Fruit fly (Drosophila melanogaster): Measurements from ENCODE around the gene Obp83ef.

Obp83ef gene

DNA sequence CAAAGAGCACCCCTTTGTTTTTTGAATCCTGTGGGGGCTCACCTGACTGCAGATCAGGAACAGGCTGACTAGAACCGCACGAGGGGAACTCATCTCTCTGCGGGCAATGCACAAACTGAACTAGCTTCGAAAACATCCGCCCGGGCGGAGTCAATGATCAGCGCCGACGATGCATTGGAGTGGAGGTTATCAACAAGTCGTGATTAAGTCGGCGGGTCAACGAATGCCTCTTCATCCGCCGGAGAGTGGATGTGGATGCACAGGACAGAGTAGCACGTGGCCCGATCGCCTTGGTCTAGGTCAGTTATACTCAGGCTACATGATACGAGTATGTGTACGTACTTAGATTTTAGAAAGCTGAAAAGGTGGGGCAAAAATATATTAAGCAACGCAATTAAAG is at the start of gene Obp83ef:
Gene Obp83ef, minus strand, starts transcription at position 119 of the 400 bp plus-strand sequence.
- no peak for TF ChIP-seq Dll (optimal IDR thresholded peaks at IDR 0.05)
- TF ChIP-seq CG8478 (optimal IDR thresholded peaks at IDR 0.05): no peak
- no peak for TF ChIP-seq usp (GFP tag; optimal IDR thresholded peaks at IDR 0.05)
- peak in 1 of 2 experiments; percentile 52 for TF ChIP-seq EcR (GFP tag; optimal IDR thresholded peaks at IDR 0.05)

DNA sequence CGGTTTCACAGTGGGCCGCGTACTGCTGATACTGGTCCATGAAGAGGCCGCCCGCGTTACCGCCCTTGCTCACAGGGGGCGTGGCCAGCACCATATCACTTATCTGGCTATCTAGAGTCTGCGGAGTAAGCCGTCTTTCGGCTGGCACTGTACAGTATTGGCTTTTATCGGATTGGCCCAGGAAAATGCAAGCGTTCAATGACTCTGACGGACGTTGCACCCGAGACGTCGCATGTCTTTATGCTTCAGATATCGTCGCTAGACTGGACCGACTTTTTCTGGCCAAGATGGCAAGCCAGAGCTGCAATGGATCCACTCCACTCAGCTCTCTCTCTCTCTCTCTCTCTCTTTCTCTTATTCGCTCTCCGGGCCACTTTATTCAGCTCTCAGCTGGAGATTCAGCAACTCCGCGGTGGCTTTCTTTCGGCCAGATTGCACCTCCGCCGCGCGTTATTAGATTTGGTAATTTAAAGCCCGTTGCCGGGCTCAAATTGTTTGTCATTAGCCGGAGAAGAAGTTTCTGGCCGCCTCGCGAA is 46.2 kb upstream of the Obp83ef start, which contains the start of gene CG31559:
Gene CG31559, minus strand, starts transcription at position 273 of the 536 bp plus-strand sequence.
- TF ChIP-seq psq (optimal IDR thresholded peaks at IDR 0.05) (no peak), EcR (GFP tag; optimal IDR thresholded peaks at IDR 0.05) (peak in 1 of 2 experiments; percentile 61)

DNA sequence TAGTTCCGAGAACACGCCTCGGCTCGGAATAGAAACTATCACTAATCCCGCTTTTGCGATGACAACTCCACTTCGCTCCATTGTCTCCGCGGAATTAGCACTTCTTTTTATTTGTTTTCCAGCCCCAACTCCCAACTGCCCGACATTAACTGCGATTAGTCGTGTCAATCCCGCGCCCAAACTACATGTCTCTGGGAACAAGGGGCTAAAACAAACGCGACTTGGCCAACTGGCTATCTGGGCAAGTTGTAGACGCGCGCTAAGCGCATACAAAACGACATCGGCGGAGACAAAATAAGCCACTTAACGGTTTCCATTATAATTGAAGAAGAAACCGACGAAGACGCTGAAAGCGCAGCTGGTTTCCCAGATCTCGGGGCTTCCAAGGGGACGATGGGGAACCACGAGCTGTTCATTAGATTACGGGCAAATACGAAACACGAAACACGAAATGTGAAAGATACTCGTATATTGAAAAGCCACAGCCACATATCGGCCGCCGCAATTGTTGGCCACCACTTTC is 44.0 kb upstream of the Obp83ef start:
- no peak for TF ChIP-seq psq (optimal IDR thresholded peaks at IDR 0.05)
- TF ChIP-seq CG8478 (optimal IDR thresholded peaks at IDR 0.05): no peak
- no peak for TF ChIP-seq pan (optimal IDR thresholded peaks at IDR 0.05)
- TF ChIP-seq EcR (GFP tag; optimal IDR thresholded peaks at IDR 0.05): no peak
- TF ChIP-seq Dll (optimal IDR thresholded peaks at IDR 0.05): no peak
- TF ChIP-seq usp (GFP tag; optimal IDR thresholded peaks at IDR 0.05): no peak

DNA sequence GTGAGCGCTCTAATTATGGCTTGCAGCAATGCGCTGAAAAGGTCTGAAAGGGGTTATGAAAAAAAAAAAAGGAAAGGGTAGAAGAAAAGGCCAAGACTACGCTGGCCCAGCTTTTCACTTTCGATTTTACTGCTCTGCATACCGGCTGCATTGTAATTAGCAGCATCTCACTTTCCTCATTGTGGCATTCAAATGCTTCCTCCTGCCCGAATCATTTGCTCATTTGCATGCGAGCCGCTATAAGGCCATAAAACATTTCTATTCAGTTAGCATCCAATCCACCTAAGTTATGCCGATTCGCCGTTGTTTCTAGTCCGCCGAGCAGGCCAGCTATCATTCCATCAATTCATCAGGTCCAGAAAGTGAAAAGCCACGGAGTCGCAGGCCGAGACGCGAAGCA is 42.7 kb upstream of the Obp83ef start:
- TF ChIP-seq EcR (GFP tag; optimal IDR thresholded peaks at IDR 0.05) (no peak), CG8478 (optimal IDR thresholded peaks at IDR 0.05) (no peak), pan (optimal IDR thresholded peaks at IDR 0.05) (no peak), psq (optimal IDR thresholded peaks at IDR 0.05) (no peak), usp (GFP tag; optimal IDR thresholded peaks at IDR 0.05) (no peak), Dll (optimal IDR thresholded peaks at IDR 0.05) (no peak)

DNA sequence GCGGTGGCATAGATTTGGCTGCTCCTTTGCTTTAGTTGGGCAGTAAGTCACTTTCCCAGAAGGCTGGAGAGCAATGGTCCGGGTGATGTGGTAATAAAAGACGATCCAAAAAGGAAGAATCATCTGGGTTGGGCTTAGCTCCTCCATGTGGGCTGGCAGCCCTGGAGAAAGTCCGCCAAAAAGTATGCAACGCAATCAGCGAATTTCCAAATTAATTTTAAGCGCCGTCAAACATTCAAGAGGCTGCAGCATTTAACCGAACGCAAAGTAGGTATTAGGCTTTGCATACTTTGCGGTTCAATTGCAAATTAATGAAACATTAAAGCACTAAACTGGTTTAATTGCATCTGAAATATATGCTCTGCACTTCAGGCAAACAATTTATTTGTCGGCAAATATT is 38.8 kb upstream of the Obp83ef start:
- TF ChIP-seq usp (GFP tag; optimal IDR thresholded peaks at IDR 0.05): no peak
- TF ChIP-seq psq (optimal IDR thresholded peaks at IDR 0.05): no peak
- TF ChIP-seq CG8478 (optimal IDR thresholded peaks at IDR 0.05): no peak
- TF ChIP-seq Dll (optimal IDR thresholded peaks at IDR 0.05): no peak
- no peak for TF ChIP-seq EcR (GFP tag; optimal IDR thresholded peaks at IDR 0.05)
- no peak for TF ChIP-seq pan (optimal IDR thresholded peaks at IDR 0.05)

DNA sequence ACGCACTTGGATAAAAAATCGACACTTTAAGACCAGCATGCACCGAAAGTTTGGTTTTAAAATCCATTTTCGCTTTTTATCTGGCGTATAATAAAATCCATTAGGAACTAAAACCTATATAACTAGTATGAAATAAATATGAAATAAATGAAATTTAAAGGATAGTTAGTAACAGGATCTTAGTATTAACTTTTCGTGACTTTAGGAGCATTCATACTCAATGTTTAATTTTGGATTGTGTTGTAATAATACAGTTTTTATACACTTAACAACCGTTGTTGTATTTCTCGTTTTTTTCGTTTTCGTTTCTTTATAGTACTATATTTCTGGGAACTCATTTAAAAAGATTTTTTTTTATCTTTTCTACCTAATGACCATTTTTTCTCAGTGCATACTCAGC is 38.3 kb upstream of the Obp83ef start:
- TF ChIP-seq EcR (GFP tag; optimal IDR thresholded peaks at IDR 0.05): no peak
- TF ChIP-seq CG8478 (optimal IDR thresholded peaks at IDR 0.05): no peak
- TF ChIP-seq usp (GFP tag; optimal IDR thresholded peaks at IDR 0.05): no peak
- no peak for TF ChIP-seq Dll (optimal IDR thresholded peaks at IDR 0.05)
- TF ChIP-seq pan (optimal IDR thresholded peaks at IDR 0.05): no peak
- no peak for TF ChIP-seq psq (optimal IDR thresholded peaks at IDR 0.05)

DNA sequence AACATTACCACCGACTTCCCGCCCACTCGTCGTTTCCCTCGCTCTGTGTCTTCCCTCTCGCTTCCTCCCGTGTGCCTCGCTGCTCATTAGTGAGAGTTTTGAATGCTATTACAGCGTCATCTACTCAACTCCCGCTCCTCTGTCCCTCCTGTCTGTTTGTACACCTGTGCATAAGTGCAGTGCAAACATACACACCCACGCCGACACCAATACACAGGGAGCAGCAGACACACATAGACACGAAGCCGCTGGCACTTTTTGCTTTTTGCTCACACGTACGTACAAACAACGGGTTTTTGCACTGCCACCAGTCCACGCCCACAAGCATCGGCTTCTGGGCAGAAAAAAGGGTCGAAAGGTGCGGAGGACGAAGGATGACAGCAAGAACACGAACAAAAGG is 30.9 kb upstream of the Obp83ef start:
- TF ChIP-seq pan (optimal IDR thresholded peaks at IDR 0.05) (no peak), usp (GFP tag; optimal IDR thresholded peaks at IDR 0.05) (no peak)

DNA sequence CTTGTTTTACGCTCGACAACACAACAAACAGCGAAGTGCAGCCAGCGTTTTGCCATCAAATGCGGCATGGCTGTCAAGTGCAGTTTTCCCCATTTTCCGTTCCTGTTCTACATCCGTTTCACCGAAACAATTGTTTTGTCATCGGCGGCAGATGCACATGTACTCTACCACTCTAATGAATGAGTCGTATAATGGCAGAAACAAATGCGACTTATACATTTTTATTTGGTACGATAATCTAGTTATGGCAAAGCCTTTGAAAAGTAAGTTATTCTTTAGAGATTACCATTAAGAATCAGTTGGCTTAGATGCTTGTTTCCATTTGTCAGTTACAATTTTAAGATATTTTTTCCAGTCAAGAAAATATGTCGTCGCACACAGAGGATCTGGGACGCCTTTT is 11.5 kb upstream of the Obp83ef start, which contains the start of gene Vha14-2:
Gene Vha14-2, plus strand, starts transcription at position 301 of the 400 bp plus-strand sequence.
- TF ChIP-seq pan (optimal IDR thresholded peaks at IDR 0.05): no peak
- no peak for TF ChIP-seq usp (GFP tag; optimal IDR thresholded peaks at IDR 0.05)
- TF ChIP-seq Dll (optimal IDR thresholded peaks at IDR 0.05): no peak
- no peak for TF ChIP-seq psq (optimal IDR thresholded peaks at IDR 0.05)
- TF ChIP-seq CG8478 (optimal IDR thresholded peaks at IDR 0.05): no peak

DNA sequence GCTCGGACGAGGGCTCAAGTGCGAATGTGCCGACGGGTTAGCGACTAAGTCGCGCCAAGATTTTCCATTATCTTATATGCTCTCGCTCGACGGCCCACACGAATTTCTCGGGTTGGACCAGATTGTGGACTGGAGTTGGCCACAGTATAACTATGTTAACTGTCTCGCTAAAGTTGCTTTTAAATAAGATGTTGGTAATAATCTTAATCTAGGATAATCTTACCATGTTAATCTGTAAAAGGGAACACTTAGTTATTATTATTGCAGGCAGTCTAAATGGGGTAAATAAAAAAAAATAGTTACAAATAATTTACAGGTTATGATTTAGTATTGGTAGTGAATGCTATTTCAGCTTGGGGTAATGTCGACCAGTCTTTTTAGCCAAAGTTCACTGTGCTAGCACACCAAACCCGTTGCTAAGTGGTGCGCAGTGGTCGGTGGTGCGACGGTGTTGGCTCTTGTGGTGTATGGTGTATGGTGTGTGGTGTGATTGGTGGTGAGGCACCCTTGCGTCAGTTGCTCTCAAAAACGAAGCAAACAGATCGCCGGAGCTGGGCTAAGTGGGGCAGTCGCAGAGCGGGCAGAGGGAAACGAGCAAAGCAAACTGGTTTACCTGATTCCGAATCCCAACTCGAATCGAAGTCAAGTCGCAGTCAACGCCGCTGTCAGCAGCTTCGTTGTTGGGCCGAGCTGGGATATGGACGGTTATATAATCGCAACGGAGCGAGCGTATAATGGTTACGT is 1.6 kb upstream of the Obp83ef start, which contains the start of gene Obp83g:
Gene Obp83g, minus strand, starts transcription at position 51 of the 744 bp plus-strand sequence.
- TF ChIP-seq Dll (optimal IDR thresholded peaks at IDR 0.05) (peak; percentile 46), CG8478 (optimal IDR thresholded peaks at IDR 0.05) (no peak)

DNA sequence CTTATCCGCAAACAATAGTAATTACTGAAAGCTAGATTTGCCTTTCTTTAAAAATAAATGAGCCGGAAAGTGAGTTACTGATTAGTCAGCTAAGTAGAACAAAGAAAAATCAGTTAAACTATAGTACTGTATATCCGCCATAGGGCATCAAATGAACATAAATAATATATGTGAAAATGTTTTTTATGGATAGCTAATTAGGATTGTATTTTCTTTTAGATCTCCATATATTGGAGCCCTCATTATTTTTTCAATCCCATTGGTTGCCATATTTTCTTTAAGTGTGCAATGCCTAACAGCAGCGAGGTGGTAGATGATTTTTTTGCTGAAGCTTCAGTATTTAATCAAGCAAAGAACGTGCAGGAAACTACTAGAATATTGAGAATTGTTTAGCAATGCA is 3.0 kb downstream of the Obp83ef start, which contains the start of gene Obp83cd:
Gene Obp83cd, plus strand, starts transcription at position 343 of the 400 bp plus-strand sequence.
- no peak for TF ChIP-seq EcR (GFP tag; optimal IDR thresholded peaks at IDR 0.05)
- no peak for TF ChIP-seq psq (optimal IDR thresholded peaks at IDR 0.05)

DNA sequence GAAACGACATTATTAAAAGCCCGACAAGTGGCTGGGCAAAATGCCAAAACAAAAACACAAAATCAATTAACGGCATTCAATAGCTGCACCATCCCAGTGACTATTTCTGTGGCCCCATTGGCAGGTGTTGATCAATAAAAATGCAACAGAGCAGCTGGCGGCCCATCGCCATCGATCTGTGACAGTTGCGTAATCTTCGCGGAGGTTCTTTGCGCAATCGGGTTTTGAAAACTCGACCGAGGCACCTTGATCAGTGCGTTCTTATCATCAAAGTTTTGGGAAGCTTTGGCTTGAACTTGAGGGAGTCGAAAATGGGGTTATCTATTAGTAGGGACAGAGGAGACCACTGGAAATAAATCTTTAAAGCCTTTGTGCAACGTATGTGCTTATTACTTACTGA is 3.5 kb downstream of the Obp83ef start:
- no peak for TF ChIP-seq usp (GFP tag; optimal IDR thresholded peaks at IDR 0.05)
- TF ChIP-seq EcR (GFP tag; optimal IDR thresholded peaks at IDR 0.05): no peak
- no peak for TF ChIP-seq CG8478 (optimal IDR thresholded peaks at IDR 0.05)
- TF ChIP-seq pan (optimal IDR thresholded peaks at IDR 0.05): no peak
- no peak for TF ChIP-seq Dll (optimal IDR thresholded peaks at IDR 0.05)
- no peak for TF ChIP-seq psq (optimal IDR thresholded peaks at IDR 0.05)

DNA sequence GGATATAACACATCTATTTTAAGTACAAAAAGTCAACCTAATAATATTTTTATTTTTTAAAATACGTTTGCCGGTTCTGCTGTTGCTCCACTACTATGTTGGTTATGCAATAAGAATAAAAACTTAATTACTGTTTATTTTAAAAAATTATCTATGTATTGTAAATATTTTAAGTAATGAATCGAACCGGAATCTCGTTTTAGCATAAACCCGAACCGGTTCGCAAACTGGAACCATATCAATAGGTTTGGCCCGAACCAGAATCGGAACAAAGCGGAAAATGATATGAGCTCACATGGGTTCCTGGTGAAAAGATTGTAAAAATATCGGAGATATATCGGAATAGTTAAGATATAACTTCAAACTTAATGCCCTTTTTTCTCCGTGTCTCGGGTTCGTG is 4.1 kb downstream of the Obp83ef start:
- TF ChIP-seq CG8478 (optimal IDR thresholded peaks at IDR 0.05) (no peak), usp (GFP tag; optimal IDR thresholded peaks at IDR 0.05) (no peak), psq (optimal IDR thresholded peaks at IDR 0.05) (no peak), Dll (optimal IDR thresholded peaks at IDR 0.05) (no peak), pan (optimal IDR thresholded peaks at IDR 0.05) (no peak), EcR (GFP tag; optimal IDR thresholded peaks at IDR 0.05) (no peak)

DNA sequence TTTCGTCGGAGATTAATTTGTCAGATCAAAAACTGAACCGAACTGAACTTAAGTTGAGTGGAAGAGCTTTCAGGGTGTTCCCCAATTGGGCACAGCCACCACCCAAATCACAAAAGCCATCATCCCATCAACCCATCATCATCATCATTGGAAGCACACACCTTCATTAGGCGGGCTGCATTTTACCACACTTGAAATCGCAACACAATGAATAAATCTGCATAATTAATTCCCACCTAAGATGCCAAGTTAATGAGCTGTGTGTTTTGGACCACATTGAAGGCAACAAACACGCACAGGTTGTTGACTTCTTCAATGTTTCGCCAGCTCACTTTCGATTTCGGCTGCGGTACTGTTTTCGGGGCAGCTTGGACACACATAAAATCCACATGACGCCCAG is 5.7 kb downstream of the Obp83ef start:
- TF ChIP-seq EcR (GFP tag; optimal IDR thresholded peaks at IDR 0.05) (no peak), Dll (optimal IDR thresholded peaks at IDR 0.05) (no peak)
